Fruit fly (Drosophila melanogaster) whole organism, embryonic: Measurements from ENCODE around the gene Rbbp5.
A peak's percentile ranks its signal among the peaks of the same experiment; 100 is the strongest.

ENCODE experiments used
- Adf1 ChIP-seq: fragments of 200-800 bp; sonication (Bioruptor generic); IDR thresholded peaks from 2 replicates; pipeline ENCODE4 v1.3.6; 2022; ENCODE audit warnings: missing biosample characterization, missing genetic modification characterization
- BtbVII ChIP-seq: fragments of 200-800 bp; sonication (Bioruptor generic); optimal IDR thresholded peaks from 3 replicates; lab custom pipeline; 2017; ENCODE audit warnings: missing biosample characterization, mild to moderate bottlenecking, missing genetic modification characterization
- CG11093 ChIP-seq: fragments of 200-800 bp; sonication (Bioruptor generic); IDR thresholded peaks from 3 replicates; pipeline ENCODE4 v1.3.6; 2022; ENCODE audit warnings: missing biosample characterization, missing genetic modification characterization
- CG12219 ChIP-seq: fragments of 200-800 bp; sonication (Bioruptor generic); optimal IDR thresholded peaks from 3 replicates; lab custom pipeline; 2018; ENCODE audit warnings: missing biosample characterization, mild to moderate bottlenecking, missing genetic modification characterization
- CG12769 ChIP-seq: fragments of 200-800 bp; sonication (Bioruptor generic); optimal IDR thresholded peaks from 2 replicates; lab custom pipeline; 2019; ENCODE audit warnings: missing biosample characterization, mild to moderate bottlenecking, missing genetic modification characterization, moderate library complexity
- CG15269 ChIP-seq: fragments of 200-800 bp; sonication (Bioruptor generic); optimal IDR thresholded peaks from 2 replicates; lab custom pipeline; 2018; ENCODE audit warnings: missing biosample characterization, mild to moderate bottlenecking, missing genetic modification characterization, moderate library complexity
- CG17186 ChIP-seq: fragments of 200-800 bp; sonication (Bioruptor generic); optimal IDR thresholded peaks from 3 replicates; lab custom pipeline; 2017; ENCODE audit warnings: missing biosample characterization, missing genetic modification reagents, missing genetic modification characterization
- CG17361 ChIP-seq: fragments of 200-800 bp; sonication (Bioruptor generic); IDR thresholded peaks from 3 replicates; pipeline ENCODE4 v1.3.6; 2022; ENCODE audit warnings: missing biosample characterization, missing genetic modification characterization
- CG17829 ChIP-seq: fragments of 200-800 bp; optimal IDR thresholded peaks from 2 replicates; lab custom pipeline; 2019; ENCODE audit warnings: missing biosample characterization, mild to moderate bottlenecking, missing genetic modification characterization, moderate library complexity
- CG2120 ChIP-seq: fragments of 200-800 bp; sonication (Bioruptor generic); optimal IDR thresholded peaks from 3 replicates; lab custom pipeline; 2016; ENCODE audit warnings: missing biosample characterization, missing genetic modification characterization
- CG3838 ChIP-seq: fragments of 200-800 bp; sonication (Bioruptor generic); optimal IDR thresholded peaks from 3 replicates; lab custom pipeline; 2016; ENCODE audit warnings: missing biosample characterization, missing genetic modification characterization
- CG4404 ChIP-seq: fragments of 200-800 bp; sonication (Bioruptor generic); IDR thresholded peaks from 2 replicates; pipeline ENCODE4 v1.3.6; 2022; ENCODE audit warnings: missing biosample characterization, missing genetic modification characterization
- CG5245 ChIP-seq: fragments of 200-800 bp; sonication (Bioruptor generic); optimal IDR thresholded peaks from 3 replicates; lab custom pipeline; 2016; ENCODE audit warnings: missing biosample characterization, missing genetic modification characterization
- CG6272 ChIP-seq: fragments of 200-800 bp; sonication (Bioruptor generic); IDR thresholded peaks from 2 replicates; pipeline ENCODE4 v1.3.6; 2022; ENCODE audit warnings: missing biosample characterization, missing genetic modification characterization
- CG6813 ChIP-seq: fragments of 200-800 bp; sonication (Bioruptor generic); optimal IDR thresholded peaks from 2 replicates; lab custom pipeline; 2017; ENCODE audit warnings: missing biosample characterization, missing genetic modification characterization, mild to moderate bottlenecking, moderate library complexity, missing genetic modification reagents
- CG7271 ChIP-seq: fragments of 200-800 bp; sonication (Bioruptor generic); optimal IDR thresholded peaks from 2 replicates; lab custom pipeline; 2018; ENCODE audit warnings: missing biosample characterization, mild to moderate bottlenecking, missing genetic modification characterization, moderate library complexity
- CG8281 ChIP-seq: fragments of 200-800 bp; sonication (Bioruptor generic); optimal IDR thresholded peaks from 2 replicates; lab custom pipeline; 2018; ENCODE audit warnings: missing biosample characterization, mild to moderate bottlenecking, missing genetic modification characterization, moderate library complexity
- CG9609 ChIP-seq: fragments of 200-800 bp; sonication (Bioruptor generic); optimal IDR thresholded peaks from 3 replicates; lab custom pipeline; 2016; ENCODE audit warnings: missing biosample characterization, missing genetic modification characterization
- Dll ChIP-seq: fragments of 200-800 bp; sonication (Bioruptor generic); IDR thresholded peaks from 4 replicates; pipeline ENCODE4 v1.3.6; 2022; ENCODE audit warnings: missing biosample characterization, missing genetic modification characterization; ENCODE audit not compliant: partially characterized antibody
- Hand ChIP-seq: fragments of 200-800 bp; sonication (Bioruptor generic); optimal IDR thresholded peaks from 2 replicates; lab custom pipeline; 2017; ENCODE audit warnings: mild to moderate bottlenecking, missing biosample characterization, missing genetic modification reagents, missing genetic modification characterization
- Hmr ChIP-seq: fragments of 200-800 bp; sonication (Bioruptor generic); optimal IDR thresholded peaks from 3 replicates; lab custom pipeline; 2017; ENCODE audit warnings: mild to moderate bottlenecking, missing biosample characterization, missing genetic modification reagents, missing genetic modification characterization
- Hr3 ChIP-seq: fragments of 200-800 bp; sonication (Bioruptor generic); optimal IDR thresholded peaks from 3 replicates; lab custom pipeline; 2016; ENCODE audit warnings: missing biosample characterization, missing genetic modification characterization
- Kr ChIP-seq: fragments of 200-800 bp; sonication (Bioruptor generic); optimal IDR thresholded peaks from 2 replicates; lab custom pipeline; 2017; ENCODE audit warnings: missing biosample characterization, mild to moderate bottlenecking, missing genetic modification characterization
- Med ChIP-seq: fragments of 200-800 bp; sonication (Bioruptor generic); peaks from one replicate; lab custom pipeline; 2016; ENCODE audit warnings: missing biosample characterization, missing genetic modification characterization, mild to moderate bottlenecking, inconsistent platforms, moderate library complexity
- NC2α ChIP-seq: fragments of 200-800 bp; sonication (Bioruptor generic); optimal IDR thresholded peaks from 2 replicates; lab custom pipeline; 2016; ENCODE audit warnings: missing biosample characterization, missing genetic modification characterization
- NK7.1 ChIP-seq: fragments of 200-800 bp; sonication (Bioruptor generic); optimal IDR thresholded peaks from 3 replicates; lab custom pipeline; 2016; ENCODE audit warnings: missing biosample characterization, missing genetic modification characterization
- Nf-YB ChIP-seq: fragments of 200-800 bp; sonication (Bioruptor generic); optimal IDR thresholded peaks from 3 replicates; lab custom pipeline; 2019; ENCODE audit warnings: missing biosample characterization, mild to moderate bottlenecking, missing genetic modification characterization, moderate library complexity
- Pdp1 ChIP-seq, 2 experiments: fragments of 200-800 bp; sonication (Bioruptor generic); optimal IDR thresholded peaks; 3 replicates each; lab custom pipeline; 2016; ENCODE audit warnings: missing biosample characterization in 2 of 2, missing genetic modification characterization in 2 of 2, mild to moderate bottlenecking in 1 of 2, moderate library complexity in 1 of 2
- Rfx ChIP-seq: fragments of 200-800 bp; sonication (Bioruptor generic); IDR thresholded peaks from 2 replicates; pipeline ENCODE4 v1.3.6; 2022; ENCODE audit warnings: missing biosample characterization, missing genetic modification characterization
- Rx ChIP-seq: fragments of 200-800 bp; sonication (Bioruptor generic); IDR thresholded peaks from 2 replicates; pipeline ENCODE4 v1.3.6; 2022; ENCODE audit warnings: missing biosample characterization, missing genetic modification characterization
- Six4 ChIP-seq: fragments of 200-800 bp; sonication (Bioruptor generic); optimal IDR thresholded peaks from 2 replicates; lab custom pipeline; 2016; ENCODE audit warnings: missing biosample characterization, missing genetic modification characterization
- Sox102F ChIP-seq: fragments of 200-800 bp; sonication (Bioruptor generic); optimal IDR thresholded peaks from 2 replicates; lab custom pipeline; 2018; ENCODE audit warnings: missing biosample characterization, mild to moderate bottlenecking, missing genetic modification characterization, moderate library complexity
- Vsx1 ChIP-seq: fragments of 200-800 bp; sonication (Bioruptor generic); optimal IDR thresholded peaks from 2 replicates; lab custom pipeline; 2017; ENCODE audit warnings: missing biosample characterization, mild to moderate bottlenecking, missing genetic modification characterization, missing genetic modification reagents
- ara ChIP-seq: fragments of 200-800 bp; sonication (Bioruptor generic); IDR thresholded peaks from 2 replicates; pipeline ENCODE4 v1.3.6; 2022; ENCODE audit warnings: missing biosample characterization, missing genetic modification characterization
- chinmo ChIP-seq: fragments of 200-800 bp; sonication (Bioruptor generic); IDR thresholded peaks from 4 replicates; pipeline ENCODE4 v1.3.6; 2022; ENCODE audit warnings: missing biosample characterization, missing genetic modification characterization; ENCODE audit not compliant: partially characterized antibody
- crc ChIP-seq: fragments of 200-800 bp; sonication (Bioruptor generic); optimal IDR thresholded peaks from 2 replicates; lab custom pipeline; 2016; ENCODE audit warnings: missing biosample characterization, missing genetic modification characterization
- ewg ChIP-seq: fragments of 200-800 bp; sonication (Bioruptor generic); optimal IDR thresholded peaks from 3 replicates; lab custom pipeline; 2017; ENCODE audit warnings: mild to moderate bottlenecking, missing biosample characterization, missing genetic modification reagents, missing genetic modification characterization
- gcm ChIP-seq: fragments of 200-800 bp; sonication (Bioruptor generic); optimal IDR thresholded peaks from 2 replicates; lab custom pipeline; 2019; ENCODE audit warnings: missing biosample characterization, mild to moderate bottlenecking, missing genetic modification characterization, moderate library complexity
- grn ChIP-seq: fragments of 200-800 bp; sonication (Bioruptor generic); optimal IDR thresholded peaks from 3 replicates; lab custom pipeline; 2017; ENCODE audit warnings: missing biosample characterization, missing genetic modification characterization
- hth ChIP-seq: fragments of >200 bp; optimal IDR thresholded peaks from 2 replicates; lab custom pipeline; 2017; ENCODE audit warnings: inconsistent platforms
- maf-S ChIP-seq: fragments of 200-800 bp; sonication (Bioruptor generic); optimal IDR thresholded peaks from 2 replicates; lab custom pipeline; 2016; ENCODE audit warnings: missing biosample characterization, missing genetic modification characterization
- mirr ChIP-seq: fragments of 200-800 bp; sonication (Bioruptor generic); optimal IDR thresholded peaks from 3 replicates; lab custom pipeline; 2018; ENCODE audit warnings: missing biosample characterization, mild to moderate bottlenecking, missing genetic modification characterization
- pb ChIP-seq: fragments of 200-800 bp; sonication (Bioruptor generic); optimal IDR thresholded peaks from 3 replicates; lab custom pipeline; 2016; ENCODE audit warnings: missing biosample characterization, missing genetic modification characterization
- pfk ChIP-seq: fragments of 200-800 bp; sonication (Bioruptor generic); optimal IDR thresholded peaks from 2 replicates; lab custom pipeline; 2018; ENCODE audit warnings: missing biosample characterization, mild to moderate bottlenecking, missing genetic modification characterization, moderate library complexity
- pum ChIP-seq: fragments of 200-800 bp; sonication (Bioruptor generic); optimal IDR thresholded peaks from 2 replicates; lab custom pipeline; 2016; ENCODE audit warnings: missing biosample characterization, missing genetic modification characterization
- row ChIP-seq: fragments of 200-800 bp; sonication (Bioruptor generic); IDR thresholded peaks from 3 replicates; pipeline ENCODE4 v1.3.6; 2022; ENCODE audit warnings: missing biosample characterization, missing genetic modification characterization
- slp2 ChIP-seq: fragments of 200-800 bp; sonication (Bioruptor generic); optimal IDR thresholded peaks from 2 replicates; lab custom pipeline; 2016; ENCODE audit warnings: missing biosample characterization, missing genetic modification characterization
- ttk ChIP-seq: fragments of 200-800 bp; sonication (Bioruptor generic); IDR thresholded peaks from 2 replicates; pipeline ENCODE4 v2.1.2; 2022; ENCODE audit warnings: missing biosample characterization, missing genetic modification characterization
- vvl ChIP-seq: fragments of 200-800 bp; sonication (Bioruptor generic); IDR thresholded peaks from 2 replicates; pipeline ENCODE4 v1.3.6; 2022; ENCODE audit warnings: missing biosample characterization, missing genetic modification characterization

Rbbp5 gene

dm6 chr3L:20353149-20353548 is 5.4 kb upstream of the Rbbp5 start, which contains the start of gene CG5618:
TSS of gene CG5618 (plus strand) at chr3L:20353449.
- peak in 1 of 2 experiments; percentile 59 for TF ChIP-seq Pdp1 (GFP tag; optimal IDR thresholded peaks at IDR 0.05; lab: Kevin White, UChicago)
- no peak for TF ChIP-seq slp2
- TF ChIP-seq CG17186, result no peak
- no peak for TF ChIP-seq CG6813 (GFP tag; lab: Kevin White, UChicago)
- no peak for TF ChIP-seq pb (GFP tag; lab: Kevin White, UChicago)
- TF ChIP-seq, all 482 proteins: peak for 1

dm6 chr3L:20349333-20349924 is 1.7 kb upstream of the Rbbp5 start:
- TF ChIP-seq CG17829 (no peak), CG12769 (no peak), Vsx1 (GFP tag; lab: Kevin White, UChicago) (no peak), Nf-YB (GFP tag; lab: Kevin White, UChicago) (peak; percentile 63), maf-S (GFP tag; lab: Kevin White, UChicago) (no peak), Hr3 (GFP tag; lab: Kevin White, UChicago) (no peak), CG12219 (GFP tag; lab: Kevin White, UChicago) (no peak), CG2120 (no peak), ttk (GFP tag; lab: Robert Waterston, UW) (no peak), ewg (peak; percentile 51), CG11093 (GFP tag; lab: Robert Waterston, UW) (no peak), Kr (GFP tag; lab: Kevin White, UChicago) (no peak), Rfx (no peak), NK7.1 (GFP tag; lab: Kevin White, UChicago) (no peak), crc (GFP tag; lab: Kevin White, UChicago) (no peak), Six4 (no peak), CG17361 (GFP tag; lab: Robert Waterston, UW) (no peak), Med (GFP tag; lab: Kevin White, UChicago) (peak; percentile 59), NC2α (GFP tag; lab: Kevin White, UChicago) (no peak), Rx (GFP tag; lab: Robert Waterston, UW) (no peak), CG4404 (GFP tag; lab: Robert Waterston, UW) (no peak), vvl (0 out of 2 replicates have a peak, but pooled peaks have one; percentile 10), Sox102F (GFP tag; lab: Kevin White, UChicago) (no peak), pum (GFP tag; lab: Kevin White, UChicago) (no peak), CG7271 (tag; lab: Kevin White, UChicago) (no peak), Hmr (no peak), hth (lab: Kevin White, UChicago) (no peak), gcm (no peak), CG8281 (tag; lab: Kevin White, UChicago) (no peak), ara (GFP tag; lab: Robert Waterston, UW) (no peak), BtbVII (no peak), Adf1 (no peak), CG9609 (no peak), mirr (GFP tag; lab: Kevin White, UChicago) (peak; percentile 16), CG15269 (tag; lab: Kevin White, UChicago) (no peak), pfk (GFP tag; lab: Kevin White, UChicago) (no peak), Dll (GFP tag; lab: Robert Waterston, UW) (peak; percentile 33; the same call in 2 of the 4 replicates), CG3838 (GFP tag; lab: Kevin White, UChicago) (no peak), CG5245 (GFP tag; lab: Kevin White, UChicago) (no peak), row (GFP tag; lab: Robert Waterston, UW) (no peak), CG6272 (GFP tag; lab: Robert Waterston, UW) (no peak), grn (no peak), Hand (GFP tag; lab: Kevin White, UChicago) (no peak), chinmo (GFP tag; lab: Robert Waterston, UW) (peak; percentile 68; the same call in 1 of the 4 replicates)
